Fruit fly (Drosophila melanogaster): ENCODE results near the gene CG32277.

CG32277 gene

dm6 chr3L:3192333-3192894, 12.8 kb downstream of the CG32277 start, which contains the start of gene CG14965 (continued):
- no peak for TF ChIP-seq CG1233 (GFP tag; optimal IDR thresholded peaks at IDR 0.05)
- no peak for TF ChIP-seq CG2202 (tag; optimal IDR thresholded peaks at IDR 0.05)
- TF ChIP-seq CG1792 (GFP tag; optimal IDR thresholded peaks at IDR 0.05), result no peak
- no peak for TF ChIP-seq CG7372 (GFP tag; IDR thresholded peaks at IDR 0.05)
- no peak for TF ChIP-seq CG7556 (GFP tag; optimal IDR thresholded peaks at IDR 0.05)
- no peak for TF ChIP-seq luna (GFP tag; optimal IDR thresholded peaks at IDR 0.05)
- no peak for TF ChIP-seq grau (tag; optimal IDR thresholded peaks at IDR 0.05)
- TF ChIP-seq CG31441 (GFP tag; IDR thresholded peaks at IDR 0.05), result no peak
- TF ChIP-seq E2f2 (GFP tag; IDR thresholded peaks at IDR 0.05), result peak; percentile 42
- TF ChIP-seq disco-r (GFP tag; optimal IDR thresholded peaks at IDR 0.05), result no peak
- TF ChIP-seq CG10209 (GFP tag; optimal IDR thresholded peaks at IDR 0.05), result no peak
- TF ChIP-seq CG11560 (tag; IDR thresholded peaks at IDR 0.05), result no peak
- TF ChIP-seq CG17186 (GFP tag; optimal IDR thresholded peaks at IDR 0.05), result no peak
- TF ChIP-seq CG4854 (GFP tag; optimal IDR thresholded peaks at IDR 0.05), result no peak
- no peak for TF ChIP-seq ind (GFP tag; optimal IDR thresholded peaks at IDR 0.05)
- TF ChIP-seq bigmax (GFP tag; optimal IDR thresholded peaks at IDR 0.05), result no peak
- no peak for TF ChIP-seq wek (GFP tag; optimal IDR thresholded peaks at IDR 0.05)
- TF ChIP-seq CG11085 (GFP tag; IDR thresholded peaks at IDR 0.05), result no peak
- TF ChIP-seq CG10462 (GFP tag; optimal IDR thresholded peaks at IDR 0.05), result no peak
- no peak for TF ChIP-seq CG6689 (GFP tag; IDR thresholded peaks at IDR 0.05)
- no peak for TF ChIP-seq Dfd (GFP tag; optimal IDR thresholded peaks at IDR 0.05)
- no peak for TF ChIP-seq CG3163 (GFP tag; optimal IDR thresholded peaks at IDR 0.05)
- no peak for TF ChIP-seq pros (GFP tag; optimal IDR thresholded peaks at IDR 0.05)
- TF ChIP-seq fd102C (GFP tag; optimal IDR thresholded peaks at IDR 0.05), result no peak
- TF ChIP-seq CG10565 (GFP tag; optimal IDR thresholded peaks at IDR 0.05), result no peak
- no peak for TF ChIP-seq Dbx (GFP tag; IDR thresholded peaks at IDR 0.05)
- no peak for TF ChIP-seq Stat92E (GFP tag; optimal IDR thresholded peaks at IDR 0.05)
- TF ChIP-seq CG12219 (GFP tag; optimal IDR thresholded peaks at IDR 0.05), result no peak
- no peak for TF ChIP-seq NC2β (GFP tag; optimal IDR thresholded peaks at IDR 0.05)
- no peak for TF ChIP-seq MTF-1 (GFP tag; optimal IDR thresholded peaks at IDR 0.05; ENCODE audit: borderline replicate concordance)
- no peak for TF ChIP-seq eve (GFP tag; optimal IDR thresholded peaks at IDR 0.05)
- no peak for TF ChIP-seq CG4404 (GFP tag; IDR thresholded peaks at IDR 0.05)
- TF ChIP-seq CG10543 (GFP tag; optimal IDR thresholded peaks at IDR 0.05), result no peak
- TF ChIP-seq tap (tag; optimal IDR thresholded peaks at IDR 0.05), result no peak
- no peak for TF ChIP-seq grn (GFP tag; optimal IDR thresholded peaks at IDR 0.05)
- TF ChIP-seq Rfx (GFP tag; IDR thresholded peaks at IDR 0.05), result no peak
- no peak for TF ChIP-seq CG9437 (GFP tag; optimal IDR thresholded peaks at IDR 0.05)
- TF ChIP-seq oc (tag; optimal IDR thresholded peaks at IDR 0.05), result no peak
- TF ChIP-seq CG11696 (GFP tag; IDR thresholded peaks at IDR 0.05), result no peak
- no peak for TF ChIP-seq Vsx1 (GFP tag; optimal IDR thresholded peaks at IDR 0.05)
- TF ChIP-seq CG14965 (GFP tag; optimal IDR thresholded peaks at IDR 0.05; ENCODE audit: borderline replicate concordance), result no peak
- no peak for TF ChIP-seq CG7357 (GFP tag; IDR thresholded peaks at IDR 0.05)
- TF ChIP-seq CG15514 (GFP tag; optimal IDR thresholded peaks at IDR 0.05), result peak; percentile 99
- TF ChIP-seq CG8765 (GFP tag; IDR thresholded peaks at IDR 0.05), result no peak
- no peak for TF ChIP-seq CG13775 (GFP tag; optimal IDR thresholded peaks at IDR 0.05)
- no peak for TF ChIP-seq Gsc (GFP tag; IDR thresholded peaks at IDR 0.05)
- no peak for TF ChIP-seq slbo (GFP tag; IDR thresholded peaks at IDR 0.05)
- TF ChIP-seq br (optimal IDR thresholded peaks at IDR 0.05), result no peak
- TF ChIP-seq ac (GFP tag; optimal IDR thresholded peaks at IDR 0.05), result no peak
- TF ChIP-seq HLHmδ (GFP tag; optimal IDR thresholded peaks at IDR 0.05), result no peak
- TF ChIP-seq HHEX (GFP tag; optimal IDR thresholded peaks at IDR 0.05), result no peak
- no peak for TF ChIP-seq schlank (tag; optimal IDR thresholded peaks at IDR 0.05)

Measured in whole organism, embryonic.